Fruit fly (Drosophila melanogaster) whole organism, prepupa: Measurements from ENCODE around the gene CG14421.

Source experiments
- Blimp-1 ChIP-seq: fragments of 200-800 bp; sonication (Bioruptor generic); optimal IDR thresholded peaks from 3 replicates; lab custom pipeline; 2017; ENCODE audit warnings: missing biosample characterization, missing genetic modification characterization, mild to moderate bottlenecking, moderate library complexity, missing genetic modification reagents
- CG10631 ChIP-seq: fragments of 200-800 bp; sonication (Bioruptor generic); optimal IDR thresholded peaks from 2 replicates; lab custom pipeline; 2016; ENCODE audit warnings: missing biosample characterization, missing genetic modification characterization
- CG10669 ChIP-seq: fragments of 200-800 bp; sonication (Bioruptor generic); optimal IDR thresholded peaks from 3 replicates; lab custom pipeline; 2018; ENCODE audit warnings: missing biosample characterization, mild to moderate bottlenecking, missing genetic modification characterization, moderate library complexity
- CG11294 ChIP-seq: fragments of 200-800 bp; sonication (Bioruptor generic); IDR thresholded peaks from 2 replicates; pipeline ENCODE4 v1.3.6; 2022; ENCODE audit warnings: missing biosample characterization, missing genetic modification characterization
- CG11762 ChIP-seq: fragments of 200-800 bp; sonication (Bioruptor generic); optimal IDR thresholded peaks from 3 replicates; lab custom pipeline; 2016; ENCODE audit warnings: missing biosample characterization, missing genetic modification characterization; ENCODE audit not compliant: insufficient read depth
- CG15336 ChIP-seq: fragments of 200-800 bp; sonication (Bioruptor generic); IDR thresholded peaks from 2 replicates; pipeline ENCODE4 v1.3.6; 2022; ENCODE audit warnings: missing biosample characterization, missing genetic modification characterization
- CG16779 ChIP-seq: fragments of 200-800 bp; sonication (Bioruptor generic); optimal IDR thresholded peaks from 3 replicates; lab custom pipeline; 2017; ENCODE audit warnings: missing biosample characterization, mild to moderate bottlenecking, missing genetic modification characterization
- CG3032 ChIP-seq: fragments of 200-800 bp; optimal IDR thresholded peaks from 2 replicates; lab custom pipeline; 2019; ENCODE audit warnings: missing biosample characterization, mild to moderate bottlenecking, missing genetic modification characterization, moderate library complexity
- CG32006 ChIP-seq: fragments of 200-800 bp; sonication (Bioruptor generic); optimal IDR thresholded peaks from 3 replicates; lab custom pipeline; 2017; ENCODE audit warnings: missing biosample characterization, mild to moderate bottlenecking, missing genetic modification characterization
- CG34406 ChIP-seq: fragments of 200-800 bp; sonication (Bioruptor generic); optimal IDR thresholded peaks from 3 replicates; lab custom pipeline; 2016; ENCODE audit warnings: missing biosample characterization, missing genetic modification characterization
- CG3919 ChIP-seq: fragments of 200-800 bp; sonication (Bioruptor generic); optimal IDR thresholded peaks from 3 replicates; lab custom pipeline; 2016; ENCODE audit warnings: missing biosample characterization, missing genetic modification characterization
- CG4318 ChIP-seq: fragments of 200-800 bp; sonication (Bioruptor generic); optimal IDR thresholded peaks from 3 replicates; lab custom pipeline; 2017; ENCODE audit warnings: missing biosample characterization, mild to moderate bottlenecking, missing genetic modification characterization
- CG6163 ChIP-seq: fragments of 200-800 bp; sonication (Bioruptor generic); IDR thresholded peaks from 3 replicates; pipeline ENCODE4 v1.3.6; 2022; ENCODE audit warnings: missing biosample characterization, missing genetic modification characterization
- CG6276 ChIP-seq: fragments of 200-800 bp; sonication (Bioruptor generic); optimal IDR thresholded peaks from 2 replicates; lab custom pipeline; 2017; ENCODE audit warnings: missing biosample characterization, mild to moderate bottlenecking, missing genetic modification characterization
- CG6792 ChIP-seq: fragments of 200-800 bp; sonication (Bioruptor generic); optimal IDR thresholded peaks from 3 replicates; lab custom pipeline; 2016; ENCODE audit warnings: missing biosample characterization, missing genetic modification characterization
- CG6808 ChIP-seq: fragments of 200-800 bp; sonication (Bioruptor generic); optimal IDR thresholded peaks from 3 replicates; lab custom pipeline; 2017; ENCODE audit warnings: missing biosample characterization, missing genetic modification characterization, mild to moderate bottlenecking, moderate library complexity, missing genetic modification reagents
- CG6854 ChIP-seq: fragments of 200-800 bp; sonication (Bioruptor generic); optimal IDR thresholded peaks from 2 replicates; lab custom pipeline; 2017; ENCODE audit warnings: missing biosample characterization, mild to moderate bottlenecking, missing genetic modification characterization
- CG7368 ChIP-seq: fragments of 200-800 bp; sonication (Bioruptor generic); optimal IDR thresholded peaks from 3 replicates; lab custom pipeline; 2016; ENCODE audit warnings: missing biosample characterization, missing genetic modification characterization
- CG8119 ChIP-seq: fragments of 200-800 bp; sonication (Bioruptor generic); IDR thresholded peaks from 3 replicates; pipeline ENCODE4 v1.3.6; 2022; ENCODE audit warnings: missing biosample characterization, missing genetic modification characterization
- CG8319 ChIP-seq: fragments of 200-800 bp; sonication (Bioruptor generic); optimal IDR thresholded peaks from 3 replicates; lab custom pipeline; 2016; ENCODE audit warnings: missing biosample characterization, missing genetic modification characterization
- CG8632 ChIP-seq: fragments of 200-800 bp; sonication (Bioruptor generic); optimal IDR thresholded peaks from 3 replicates; lab custom pipeline; 2016; ENCODE audit warnings: missing biosample characterization, missing genetic modification characterization
- CG9139 ChIP-seq: fragments of 200-800 bp; sonication (Bioruptor generic); optimal IDR thresholded peaks from 3 replicates; lab custom pipeline; 2017; ENCODE audit warnings: missing biosample characterization, mild to moderate bottlenecking, missing genetic modification characterization
- Eip78C ChIP-seq: fragments of 200-800 bp; sonication (Bioruptor generic); peaks from one replicate; lab custom pipeline; 2016; ENCODE audit warnings: missing biosample characterization, missing genetic modification characterization
- Eip93F ChIP-seq: fragments of 200-800 bp; sonication (Bioruptor generic); optimal IDR thresholded peaks from 2 replicates; lab custom pipeline; 2016; ENCODE audit warnings: missing biosample characterization, mild to moderate bottlenecking, missing genetic modification characterization
- Ets21C ChIP-seq: fragments of 200-800 bp; sonication (Bioruptor generic); optimal IDR thresholded peaks from 3 replicates; lab custom pipeline; 2016; ENCODE audit warnings: missing biosample characterization, missing genetic modification characterization
- Ets96B ChIP-seq: fragments of 200-800 bp; optimal IDR thresholded peaks from 2 replicates; lab custom pipeline; 2019; ENCODE audit warnings: missing biosample characterization, mild to moderate bottlenecking, missing genetic modification characterization, moderate library complexity
- Gug ChIP-seq: fragments of 200-800 bp; sonication (Bioruptor generic); IDR thresholded peaks from 2 replicates; pipeline ENCODE4 v1.3.6; 2022; ENCODE audit warnings: missing biosample characterization, missing genetic modification characterization
- Hr39 ChIP-seq: fragments of 200-800 bp; sonication (Bioruptor generic); optimal IDR thresholded peaks from 2 replicates; lab custom pipeline; 2016; ENCODE audit warnings: missing biosample characterization, missing genetic modification characterization
- Hr4 ChIP-seq: fragments of 200-800 bp; sonication (Bioruptor generic); optimal IDR thresholded peaks from 3 replicates; lab custom pipeline; 2016; ENCODE audit warnings: missing biosample characterization, missing genetic modification characterization
- Met ChIP-seq: fragments of 200-800 bp; sonication (Bioruptor generic); optimal IDR thresholded peaks from 3 replicates; lab custom pipeline; 2016; ENCODE audit warnings: missing biosample characterization, missing genetic modification characterization
- OdsH ChIP-seq: fragments of 200-800 bp; sonication (Bioruptor generic); optimal IDR thresholded peaks from 3 replicates; lab custom pipeline; 2016; ENCODE audit warnings: missing biosample characterization, missing genetic modification characterization
- Smox ChIP-seq: fragments of 200-800 bp; sonication (Bioruptor generic); optimal IDR thresholded peaks from 3 replicates; lab custom pipeline; 2016; ENCODE audit warnings: missing biosample characterization, missing genetic modification characterization
- Sox102F ChIP-seq: fragments of 200-800 bp; sonication (Bioruptor generic); optimal IDR thresholded peaks from 2 replicates; lab custom pipeline; 2016; ENCODE audit warnings: missing biosample characterization, mild to moderate bottlenecking, missing genetic modification characterization
- Sox14 ChIP-seq: fragments of 200-800 bp; sonication (Bioruptor generic); optimal IDR thresholded peaks from 3 replicates; lab custom pipeline; 2016; ENCODE audit warnings: missing biosample characterization, missing genetic modification characterization
- Sox15 ChIP-seq: fragments of 200-800 bp; sonication (Bioruptor generic); optimal IDR thresholded peaks from 3 replicates; lab custom pipeline; 2016; ENCODE audit warnings: missing biosample characterization, missing genetic modification characterization
- achi ChIP-seq: fragments of 200-800 bp; sonication (Bioruptor generic); optimal IDR thresholded peaks from 3 replicates; lab custom pipeline; 2016; ENCODE audit warnings: missing biosample characterization, missing genetic modification characterization
- acj6 ChIP-seq: fragments of 200-800 bp; sonication (Bioruptor generic); optimal IDR thresholded peaks from 3 replicates; lab custom pipeline; 2016; ENCODE audit warnings: missing biosample characterization, missing genetic modification characterization
- eg ChIP-seq: fragments of 200-800 bp; sonication (Bioruptor generic); IDR thresholded peaks from 3 replicates; pipeline ENCODE4 v1.3.6; 2022; ENCODE audit warnings: missing biosample characterization, missing genetic modification characterization
- esn ChIP-seq: fragments of 200-800 bp; sonication (Bioruptor generic); optimal IDR thresholded peaks from 2 replicates; lab custom pipeline; 2016; ENCODE audit warnings: missing biosample characterization, mild to moderate bottlenecking, missing genetic modification characterization, moderate library complexity
- fd59A ChIP-seq: fragments of 200-800 bp; sonication (Bioruptor generic); optimal IDR thresholded peaks from 2 replicates; lab custom pipeline; 2017; ENCODE audit warnings: missing biosample characterization, mild to moderate bottlenecking, missing genetic modification characterization, missing genetic modification reagents
- fd85E ChIP-seq: fragments of 200-800 bp; sonication (Bioruptor generic); optimal IDR thresholded peaks from 3 replicates; lab custom pipeline; 2016; ENCODE audit warnings: missing biosample characterization, missing genetic modification characterization
- fkh ChIP-seq: fragments of 200-800 bp; sonication (Bioruptor generic); optimal IDR thresholded peaks from 3 replicates; lab custom pipeline; 2017; ENCODE audit warnings: missing biosample characterization, mild to moderate bottlenecking, missing genetic modification characterization, moderate library complexity
- lz ChIP-seq: fragments of 200-800 bp; sonication (Bioruptor generic); optimal IDR thresholded peaks from 3 replicates; lab custom pipeline; 2016; ENCODE audit warnings: missing biosample characterization, missing genetic modification characterization
- net ChIP-seq: fragments of 200-800 bp; sonication (Bioruptor generic); optimal IDR thresholded peaks from 3 replicates; lab custom pipeline; 2016; ENCODE audit warnings: missing biosample characterization, missing genetic modification characterization
- spab ChIP-seq: fragments of 200-800 bp; sonication (Bioruptor generic); optimal IDR thresholded peaks from 2 replicates; lab custom pipeline; 2017; ENCODE audit warnings: missing biosample characterization, mild to moderate bottlenecking, missing genetic modification characterization, missing genetic modification reagents
- ss ChIP-seq, 2 experiments: fragments of 200-800 bp; sonication (Bioruptor generic); optimal IDR thresholded peaks; 2 replicates in 1 of 2; 3 replicates in 1 of 2; lab custom pipeline; 2017 to 2018; ENCODE audit warnings: mild to moderate bottlenecking in 2 of 2, missing biosample characterization in 2 of 2, missing genetic modification characterization in 2 of 2, moderate library complexity in 1 of 2
- topi ChIP-seq: fragments of 200-800 bp; sonication (Bioruptor generic); optimal IDR thresholded peaks from 3 replicates; lab custom pipeline; 2016; ENCODE audit warnings: missing biosample characterization, missing genetic modification characterization

The CG14421 gene

DNA sequence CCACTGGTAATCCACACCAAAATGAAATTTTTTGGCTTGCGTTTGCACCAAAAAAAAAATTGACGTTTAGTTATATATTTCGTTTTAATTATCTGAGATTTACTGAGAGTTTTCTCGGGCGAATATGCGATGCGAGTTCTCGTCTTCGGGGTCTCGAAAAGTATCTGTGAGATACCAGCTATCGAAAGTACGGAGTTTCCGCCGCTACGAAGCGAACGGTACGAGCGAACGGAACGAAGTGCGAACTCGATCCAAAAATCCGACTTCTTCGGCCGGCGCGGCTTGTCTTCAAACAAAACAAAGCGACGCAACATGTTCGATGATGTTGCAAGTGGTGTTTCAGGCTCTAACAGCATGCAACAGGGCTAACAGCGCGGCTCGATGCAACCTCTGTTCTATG lies 32.4 kb downstream of the CG14421 start, which contains the start of gene rst:
TSS of gene rst (minus strand) at position 242 of the 400 bp plus-strand sequence.
- TF ChIP-seq net (GFP tag; lab: Kevin White, UChicago) (peak; percentile 1), CG6163 (GFP tag; lab: Robert Waterston, UW) (peak; percentile 43; the same call in 1 of the 3 replicates), Eip78C (peak; percentile 48), CG8119 (GFP tag; lab: Robert Waterston, UW) (0 out of 3 replicates have a peak, but pooled peaks have one; percentile 13), CG6854 (GFP tag; lab: Kevin White, UChicago) (peak; percentile 3), Sox15 (GFP tag; lab: Kevin White, UChicago) (no peak), CG10631 (GFP tag; lab: Kevin White, UChicago) (no peak), ss (GFP tag; optimal IDR thresholded peaks at IDR 0.05; lab: Kevin White, UChicago) (peak in 1 of 2 experiments; percentile 11)

DNA sequence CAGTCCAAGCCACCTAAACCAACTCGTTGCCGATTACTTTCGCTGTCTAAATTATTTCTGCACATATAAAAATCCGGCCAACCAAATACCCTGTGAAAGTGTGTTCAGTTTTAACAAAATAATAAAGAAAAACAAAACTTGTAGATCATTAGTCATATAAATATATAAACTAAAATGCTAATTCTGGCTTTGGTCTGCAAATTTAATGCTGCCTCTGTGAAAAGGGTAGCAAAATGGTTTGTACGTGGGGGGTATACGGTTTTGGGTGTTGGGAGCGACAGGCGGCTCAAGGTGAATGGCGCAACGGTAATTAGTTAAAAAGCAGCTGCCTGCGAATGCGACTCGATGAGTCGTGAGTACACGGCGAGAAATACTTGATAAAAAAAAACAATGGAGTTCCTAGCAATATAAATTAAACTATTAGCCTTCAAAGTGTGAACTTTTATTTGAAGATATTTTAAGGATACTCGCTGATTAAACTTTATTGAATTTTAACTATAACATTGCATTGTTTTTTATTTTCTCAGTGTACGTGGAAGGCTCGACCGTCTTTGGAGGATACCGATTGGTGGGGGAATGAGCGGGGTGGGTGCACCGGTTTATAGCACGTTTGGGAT lies 36.8 kb downstream of the CG14421 start:
- TF ChIP-seq CG10631 (GFP tag; lab: Kevin White, UChicago) (peak; percentile 58), CG11762 (GFP tag; lab: Kevin White, UChicago) (peak; percentile 54), Ets96B (tag; lab: Kevin White, UChicago) (peak; percentile 40), CG9139 (GFP tag; lab: Kevin White, UChicago) (peak; percentile 20), spab (GFP tag; lab: Kevin White, UChicago) (peak; percentile 39), fd59A (GFP tag; lab: Kevin White, UChicago) (peak; percentile 17), Eip93F (no peak), esn (GFP tag; lab: Kevin White, UChicago) (peak; percentile 71), CG4318 (GFP tag; lab: Kevin White, UChicago) (peak; percentile 66), CG7368 (GFP tag; lab: Kevin White, UChicago) (peak; percentile 41), CG8632 (GFP tag; lab: Kevin White, UChicago) (peak; percentile 51), Sox15 (GFP tag; lab: Kevin White, UChicago) (peak; percentile 25), lz (GFP tag; lab: Kevin White, UChicago) (peak; percentile 62), net (GFP tag; lab: Kevin White, UChicago) (peak; percentile 51), CG10669 (GFP tag; lab: Kevin White, UChicago) (peak; percentile 48), Gug (no peak), Smox (GFP tag; lab: Kevin White, UChicago) (peak; percentile 67), CG6854 (GFP tag; lab: Kevin White, UChicago) (no peak), Eip78C (peak; percentile 92), CG6792 (GFP tag; lab: Kevin White, UChicago) (peak; percentile 68), Sox14 (GFP tag; lab: Kevin White, UChicago) (peak; percentile 54), CG11294 (no peak), CG3919 (GFP tag; lab: Kevin White, UChicago) (peak; percentile 69), CG8319 (GFP tag; lab: Kevin White, UChicago) (peak; percentile 43), CG6276 (GFP tag; lab: Kevin White, UChicago) (peak; percentile 59), CG6808 (GFP tag; lab: Kevin White, UChicago) (peak; percentile 33), ss (GFP tag; optimal IDR thresholded peaks at IDR 0.05; lab: Kevin White, UChicago) (peak in 1 of 2 experiments; percentile 32), Hr4 (GFP tag; lab: Kevin White, UChicago) (peak; percentile 87), fd85E (GFP tag; lab: Kevin White, UChicago) (no peak), OdsH (peak; percentile 70), CG16779 (tag; lab: Kevin White, UChicago) (peak; percentile 17), CG6163 (GFP tag; lab: Robert Waterston, UW) (peak; percentile 76), Met (GFP tag; lab: Kevin White, UChicago) (peak; percentile 70), Hr39 (peak; percentile 73), CG15336 (peak; percentile 83), fkh (GFP tag; lab: Kevin White, UChicago) (no peak), Blimp-1 (GFP tag; lab: Kevin White, UChicago) (peak; percentile 14), topi (GFP tag; lab: Kevin White, UChicago) (peak; percentile 76), acj6 (GFP tag; lab: Kevin White, UChicago) (peak; percentile 67), eg (peak; percentile 62; the same call in 1 of the 3 replicates), CG32006 (GFP tag; lab: Kevin White, UChicago) (peak; percentile 81), CG3032 (tag; lab: Kevin White, UChicago) (peak; percentile 33), CG34406 (peak; percentile 63), Sox102F (GFP tag; lab: Kevin White, UChicago) (peak; percentile 60), achi (GFP tag; lab: Kevin White, UChicago) (peak; percentile 68), Ets21C (peak; percentile 60)
